Worm (Caenorhabditis elegans) whole organism, mixed stage, embryonic: ENCODE data around the gene W08E12.9.

Experiments used
- ceh-83 ChIP-seq: fragments of 200-800 bp; sonication (Bioruptor generic); optimal IDR thresholded peaks from 2 replicates; lab custom pipeline; 2018; ENCODE audit warnings: mild to moderate bottlenecking, missing genetic modification characterization, missing compliant biosample characterization
- elt-1 ChIP-seq: sonication (generic microtip); optimal IDR thresholded peaks from 2 replicates; lab custom pipeline; 2017; ENCODE audit warnings: missing genetic modification characterization, mild to moderate bottlenecking, missing compliant biosample characterization, antibody characterized with exemption, moderate library complexity, borderline replicate concordance; ENCODE audit not compliant: insufficient read depth
- ham-2 ChIP-seq: fragments of 200-800 bp; sonication (Bioruptor generic); optimal IDR thresholded peaks from 2 replicates; lab custom pipeline; 2018; ENCODE audit warnings: mild to moderate bottlenecking, missing genetic modification characterization, missing compliant biosample characterization
- lin-13 ChIP-seq: fragments of 150-350 bp; optimal IDR thresholded peaks from 2 replicates; lab custom pipeline; 2014; ENCODE audit warnings: missing biosample characterization, missing genetic modification characterization
- lin-32 ChIP-seq: fragments of 200-800 bp; sonication (Bioruptor generic); optimal IDR thresholded peaks from 2 replicates; lab custom pipeline; 2018; ENCODE audit warnings: mild to moderate bottlenecking, missing genetic modification characterization, missing compliant biosample characterization
- mep-1 ChIP-seq: fragments of 150-350 bp; optimal IDR thresholded peaks from 2 replicates; lab custom pipeline; 2017; ENCODE audit warnings: missing biosample characterization, missing genetic modification reagents, missing genetic modification characterization, inconsistent platforms
- nhr-12 ChIP-seq: fragments of 150-350 bp; optimal IDR thresholded peaks from 2 replicates; lab custom pipeline; 2014; ENCODE audit warnings: missing biosample characterization, missing genetic modification characterization
- nhr-237 ChIP-seq: fragments of 150-350 bp; optimal IDR thresholded peaks from 2 replicates; lab custom pipeline; 2014; ENCODE audit warnings: missing biosample characterization, missing genetic modification characterization
- nhr-28 ChIP-seq: fragments of 150-350 bp; optimal IDR thresholded peaks from 2 replicates; lab custom pipeline; 2014; ENCODE audit warnings: missing biosample characterization, missing genetic modification characterization
- nhr-76 ChIP-seq: sonication (generic microtip); optimal IDR thresholded peaks from 2 replicates; lab custom pipeline; 2017; ENCODE audit warnings: missing biosample characterization, missing genetic modification characterization
- snpc-4 ChIP-seq: fragments of 150-350 bp; optimal IDR thresholded peaks from 2 replicates; lab custom pipeline; 2014; ENCODE audit warnings: missing biosample characterization, missing genetic modification characterization
- unc-62 ChIP-seq: fragments of 150-350 bp; optimal IDR thresholded peaks from 2 replicates; lab custom pipeline; 2014; ENCODE audit warnings: missing biosample characterization, missing genetic modification reagents, missing genetic modification characterization

DNA sequence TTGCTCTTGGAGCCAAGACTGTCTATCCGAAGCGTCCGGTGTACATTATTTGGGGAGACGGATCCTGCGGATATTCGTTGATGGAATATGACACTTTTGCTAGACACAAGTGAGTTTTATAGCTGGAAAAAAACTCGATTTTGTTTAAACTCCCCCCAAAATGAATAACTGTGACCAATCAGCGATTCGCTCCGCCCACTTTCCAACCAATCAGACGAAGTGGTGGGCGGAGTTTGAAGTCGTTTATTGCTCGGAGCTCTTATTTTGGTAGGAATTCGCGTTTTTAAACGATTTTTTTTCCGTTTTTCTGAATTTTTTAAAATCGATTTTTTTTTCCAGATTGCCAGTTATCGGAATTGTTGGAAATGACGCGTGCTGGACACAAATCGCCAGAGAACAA lies 45.6 kb downstream of the W08E12.9 start:
- TF ChIP-seq snpc-4 (tag; lab: Kevin White, UChicago) = no peak
- TF ChIP-seq nhr-12 (tag; lab: Kevin White, UChicago) = no peak
- no peak for TF ChIP-seq elt-1
- no peak for TF ChIP-seq ceh-83 (GFP tag; lab: Kevin White, UChicago)
- TF ChIP-seq nhr-237 = no peak
- no peak for TF ChIP-seq mep-1 (tag; lab: Kevin White, UChicago)
- no peak for TF ChIP-seq lin-13 (tag; lab: Kevin White, UChicago)
- TF ChIP-seq nhr-76 = no peak
- TF ChIP-seq ham-2 = no peak
- no peak for TF ChIP-seq lin-32
- no peak for TF ChIP-seq unc-62 (GFP tag; lab: Kevin White, UChicago)
- no peak for TF ChIP-seq nhr-28
